Fruit fly (Drosophila melanogaster) whole organism, prepupa: ENCODE measurements around the gene CG33511.
A peak's percentile ranks its signal among the peaks of the same experiment; 100 is the strongest.

ENCODE experiments used
- Blimp-1 ChIP-seq: fragments of 200-800 bp; sonication (Bioruptor generic); optimal IDR thresholded peaks from 3 replicates; lab custom pipeline; 2017; ENCODE audit warnings: missing biosample characterization, missing genetic modification characterization, mild to moderate bottlenecking, moderate library complexity, missing genetic modification reagents
- CG10631 ChIP-seq: fragments of 200-800 bp; sonication (Bioruptor generic); optimal IDR thresholded peaks from 2 replicates; lab custom pipeline; 2016; ENCODE audit warnings: missing biosample characterization, missing genetic modification characterization
- CG10669 ChIP-seq: fragments of 200-800 bp; sonication (Bioruptor generic); optimal IDR thresholded peaks from 3 replicates; lab custom pipeline; 2018; ENCODE audit warnings: missing biosample characterization, mild to moderate bottlenecking, missing genetic modification characterization, moderate library complexity
- CG11294 ChIP-seq: fragments of 200-800 bp; sonication (Bioruptor generic); IDR thresholded peaks from 2 replicates; pipeline ENCODE4 v1.3.6; 2022; ENCODE audit warnings: missing biosample characterization, missing genetic modification characterization
- CG11762 ChIP-seq: fragments of 200-800 bp; sonication (Bioruptor generic); optimal IDR thresholded peaks from 3 replicates; lab custom pipeline; 2016; ENCODE audit warnings: missing biosample characterization, missing genetic modification characterization; ENCODE audit not compliant: insufficient read depth
- CG11902 ChIP-seq: fragments of 200-800 bp; sonication (Bioruptor generic); optimal IDR thresholded peaks from 3 replicates; lab custom pipeline; 2016; ENCODE audit warnings: missing biosample characterization, missing genetic modification characterization
- CG1621 ChIP-seq: fragments of 200-800 bp; sonication (Bioruptor generic); optimal IDR thresholded peaks from 3 replicates; lab custom pipeline; 2018; ENCODE audit warnings: missing biosample characterization, mild to moderate bottlenecking, missing genetic modification characterization
- CG3032 ChIP-seq: fragments of 200-800 bp; optimal IDR thresholded peaks from 2 replicates; lab custom pipeline; 2019; ENCODE audit warnings: missing biosample characterization, mild to moderate bottlenecking, missing genetic modification characterization, moderate library complexity
- CG31627 ChIP-seq: fragments of 200-800 bp; sonication (Bioruptor generic); optimal IDR thresholded peaks from 3 replicates; lab custom pipeline; 2016; ENCODE audit warnings: missing biosample characterization, missing genetic modification characterization
- CG32006 ChIP-seq: fragments of 200-800 bp; sonication (Bioruptor generic); optimal IDR thresholded peaks from 3 replicates; lab custom pipeline; 2017; ENCODE audit warnings: missing biosample characterization, mild to moderate bottlenecking, missing genetic modification characterization
- CG34406 ChIP-seq: fragments of 200-800 bp; sonication (Bioruptor generic); optimal IDR thresholded peaks from 3 replicates; lab custom pipeline; 2016; ENCODE audit warnings: missing biosample characterization, missing genetic modification characterization
- CG4318 ChIP-seq: fragments of 200-800 bp; sonication (Bioruptor generic); optimal IDR thresholded peaks from 3 replicates; lab custom pipeline; 2017; ENCODE audit warnings: missing biosample characterization, mild to moderate bottlenecking, missing genetic modification characterization
- CG6163 ChIP-seq: fragments of 200-800 bp; sonication (Bioruptor generic); IDR thresholded peaks from 3 replicates; pipeline ENCODE4 v1.3.6; 2022; ENCODE audit warnings: missing biosample characterization, missing genetic modification characterization
- CG6792 ChIP-seq: fragments of 200-800 bp; sonication (Bioruptor generic); optimal IDR thresholded peaks from 3 replicates; lab custom pipeline; 2016; ENCODE audit warnings: missing biosample characterization, missing genetic modification characterization
- CG6808 ChIP-seq: fragments of 200-800 bp; sonication (Bioruptor generic); optimal IDR thresholded peaks from 3 replicates; lab custom pipeline; 2017; ENCODE audit warnings: missing biosample characterization, missing genetic modification characterization, mild to moderate bottlenecking, moderate library complexity, missing genetic modification reagents
- CG6854 ChIP-seq: fragments of 200-800 bp; sonication (Bioruptor generic); optimal IDR thresholded peaks from 2 replicates; lab custom pipeline; 2017; ENCODE audit warnings: missing biosample characterization, mild to moderate bottlenecking, missing genetic modification characterization
- CG7368 ChIP-seq: fragments of 200-800 bp; sonication (Bioruptor generic); optimal IDR thresholded peaks from 3 replicates; lab custom pipeline; 2016; ENCODE audit warnings: missing biosample characterization, missing genetic modification characterization
- CG8119 ChIP-seq: fragments of 200-800 bp; sonication (Bioruptor generic); IDR thresholded peaks from 3 replicates; pipeline ENCODE4 v1.3.6; 2022; ENCODE audit warnings: missing biosample characterization, missing genetic modification characterization
- CG9139 ChIP-seq: fragments of 200-800 bp; sonication (Bioruptor generic); optimal IDR thresholded peaks from 3 replicates; lab custom pipeline; 2017; ENCODE audit warnings: missing biosample characterization, mild to moderate bottlenecking, missing genetic modification characterization
- Eip75B ChIP-seq: fragments of 200-800 bp; sonication (Bioruptor generic); optimal IDR thresholded peaks from 3 replicates; lab custom pipeline; 2016; ENCODE audit warnings: missing biosample characterization, missing genetic modification characterization
- Eip78C ChIP-seq: fragments of 200-800 bp; sonication (Bioruptor generic); peaks from one replicate; lab custom pipeline; 2016; ENCODE audit warnings: missing biosample characterization, missing genetic modification characterization
- Ets21C ChIP-seq: fragments of 200-800 bp; sonication (Bioruptor generic); optimal IDR thresholded peaks from 3 replicates; lab custom pipeline; 2016; ENCODE audit warnings: missing biosample characterization, missing genetic modification characterization
- Ets96B ChIP-seq: fragments of 200-800 bp; optimal IDR thresholded peaks from 2 replicates; lab custom pipeline; 2019; ENCODE audit warnings: missing biosample characterization, mild to moderate bottlenecking, missing genetic modification characterization, moderate library complexity
- Gug ChIP-seq: fragments of 200-800 bp; sonication (Bioruptor generic); IDR thresholded peaks from 2 replicates; pipeline ENCODE4 v1.3.6; 2022; ENCODE audit warnings: missing biosample characterization, missing genetic modification characterization
- Hr38 ChIP-seq: sonication (Bioruptor generic); optimal IDR thresholded peaks from 2 replicates; lab custom pipeline; 2016; ENCODE audit warnings: missing biosample characterization, missing genetic modification characterization
- Hr39 ChIP-seq: fragments of 200-800 bp; sonication (Bioruptor generic); optimal IDR thresholded peaks from 2 replicates; lab custom pipeline; 2016; ENCODE audit warnings: missing biosample characterization, missing genetic modification characterization
- Hr4 ChIP-seq: fragments of 200-800 bp; sonication (Bioruptor generic); optimal IDR thresholded peaks from 3 replicates; lab custom pipeline; 2016; ENCODE audit warnings: missing biosample characterization, missing genetic modification characterization
- Lpt ChIP-seq: fragments of 200-800 bp; sonication (Bioruptor generic); optimal IDR thresholded peaks from 3 replicates; lab custom pipeline; 2016; ENCODE audit warnings: missing biosample characterization, missing genetic modification characterization
- Met ChIP-seq: fragments of 200-800 bp; sonication (Bioruptor generic); optimal IDR thresholded peaks from 3 replicates; lab custom pipeline; 2016; ENCODE audit warnings: missing biosample characterization, missing genetic modification characterization
- OdsH ChIP-seq: fragments of 200-800 bp; sonication (Bioruptor generic); optimal IDR thresholded peaks from 3 replicates; lab custom pipeline; 2016; ENCODE audit warnings: missing biosample characterization, missing genetic modification characterization
- Smox ChIP-seq: fragments of 200-800 bp; sonication (Bioruptor generic); optimal IDR thresholded peaks from 3 replicates; lab custom pipeline; 2016; ENCODE audit warnings: missing biosample characterization, missing genetic modification characterization
- Sox102F ChIP-seq: fragments of 200-800 bp; sonication (Bioruptor generic); optimal IDR thresholded peaks from 2 replicates; lab custom pipeline; 2016; ENCODE audit warnings: missing biosample characterization, mild to moderate bottlenecking, missing genetic modification characterization
- Sox15 ChIP-seq: fragments of 200-800 bp; sonication (Bioruptor generic); optimal IDR thresholded peaks from 3 replicates; lab custom pipeline; 2016; ENCODE audit warnings: missing biosample characterization, missing genetic modification characterization
- achi ChIP-seq: fragments of 200-800 bp; sonication (Bioruptor generic); optimal IDR thresholded peaks from 3 replicates; lab custom pipeline; 2016; ENCODE audit warnings: missing biosample characterization, missing genetic modification characterization
- acj6 ChIP-seq: fragments of 200-800 bp; sonication (Bioruptor generic); optimal IDR thresholded peaks from 3 replicates; lab custom pipeline; 2016; ENCODE audit warnings: missing biosample characterization, missing genetic modification characterization
- dac ChIP-seq: fragments of 200-800 bp; sonication (Bioruptor generic); optimal IDR thresholded peaks from 2 replicates; lab custom pipeline; 2017; ENCODE audit warnings: missing biosample characterization, mild to moderate bottlenecking, missing genetic modification characterization
- dsx ChIP-seq: fragments of 200-800 bp; optimal IDR thresholded peaks from 3 replicates; lab custom pipeline; 2019; ENCODE audit warnings: missing biosample characterization, mild to moderate bottlenecking, missing genetic modification characterization, moderate library complexity; ENCODE audit not compliant: poor library complexity, severe bottlenecking
- eg ChIP-seq: fragments of 200-800 bp; sonication (Bioruptor generic); IDR thresholded peaks from 3 replicates; pipeline ENCODE4 v1.3.6; 2022; ENCODE audit warnings: missing biosample characterization, missing genetic modification characterization
- fd59A ChIP-seq: fragments of 200-800 bp; sonication (Bioruptor generic); optimal IDR thresholded peaks from 2 replicates; lab custom pipeline; 2017; ENCODE audit warnings: missing biosample characterization, mild to moderate bottlenecking, missing genetic modification characterization, missing genetic modification reagents
- fd85E ChIP-seq: fragments of 200-800 bp; sonication (Bioruptor generic); optimal IDR thresholded peaks from 3 replicates; lab custom pipeline; 2016; ENCODE audit warnings: missing biosample characterization, missing genetic modification characterization
- fkh ChIP-seq: fragments of 200-800 bp; sonication (Bioruptor generic); optimal IDR thresholded peaks from 3 replicates; lab custom pipeline; 2017; ENCODE audit warnings: missing biosample characterization, mild to moderate bottlenecking, missing genetic modification characterization, moderate library complexity
- lz ChIP-seq: fragments of 200-800 bp; sonication (Bioruptor generic); optimal IDR thresholded peaks from 3 replicates; lab custom pipeline; 2016; ENCODE audit warnings: missing biosample characterization, missing genetic modification characterization
- pdm3 ChIP-seq: fragments of 200-800 bp; sonication (Bioruptor generic); optimal IDR thresholded peaks from 3 replicates; lab custom pipeline; 2016; ENCODE audit warnings: missing biosample characterization, missing genetic modification characterization
- salr ChIP-seq, 2 experiments: fragments of 200-800 bp; sonication (Bioruptor generic); optimal IDR thresholded peaks; 3 replicates each; lab custom pipeline; 2016 to 2018; ENCODE audit warnings: missing biosample characterization in 2 of 2, missing genetic modification characterization in 2 of 2, mild to moderate bottlenecking in 1 of 2
- spab ChIP-seq: fragments of 200-800 bp; sonication (Bioruptor generic); optimal IDR thresholded peaks from 2 replicates; lab custom pipeline; 2017; ENCODE audit warnings: missing biosample characterization, mild to moderate bottlenecking, missing genetic modification characterization, missing genetic modification reagents
- topi ChIP-seq: fragments of 200-800 bp; sonication (Bioruptor generic); optimal IDR thresholded peaks from 3 replicates; lab custom pipeline; 2016; ENCODE audit warnings: missing biosample characterization, missing genetic modification characterization
- vri ChIP-seq: fragments of 200-800 bp; sonication (Bioruptor generic); optimal IDR thresholded peaks from 3 replicates; lab custom pipeline; 2016; ENCODE audit warnings: missing biosample characterization, mild to moderate bottlenecking, missing genetic modification characterization

The CG33511 gene

dm6 chr2L:21070825-21071224, 11.5 kb downstream of the CG33511 start:
- TF ChIP-seq CG11762 (GFP tag; lab: Kevin White, UChicago): no peak
- peak; percentile 56 for TF ChIP-seq vri (GFP tag; lab: Kevin White, UChicago)
- TF ChIP-seq Eip78C: peak; percentile 70

dm6 chr2L:21069776-21070175, 12.5 kb downstream of the CG33511 start:
- TF ChIP-seq fkh (GFP tag; lab: Kevin White, UChicago) (no peak), pdm3 (GFP tag; lab: Kevin White, UChicago) (no peak), Blimp-1 (GFP tag; lab: Kevin White, UChicago) (no peak), Hr39 (GFP tag; lab: Kevin White, UChicago) (no peak), CG10669 (no peak), Hr38 (no peak), CG31627 (GFP tag; lab: Kevin White, UChicago) (no peak), CG3032 (tag; lab: Kevin White, UChicago) (no peak), acj6 (GFP tag; lab: Kevin White, UChicago) (no peak), OdsH (GFP tag; lab: Kevin White, UChicago) (no peak), dsx (GFP tag; lab: Kevin White, UChicago) (no peak), Smox (no peak), CG6163 (GFP tag; lab: Robert Waterston, UW) (no peak), Hr4 (GFP tag; lab: Kevin White, UChicago) (no peak), Sox102F (no peak), CG10631 (GFP tag; lab: Kevin White, UChicago) (no peak), fd59A (no peak), Lpt (no peak), topi (GFP tag; lab: Kevin White, UChicago) (no peak)

- TF ChIP-seq CG7368 (GFP tag; lab: Kevin White, UChicago) (no peak), Gug (GFP tag; lab: Robert Waterston, UW) (peak; percentile 35; the same call in 1 of the 2 replicates), CG11294 (GFP tag; lab: Robert Waterston, UW) (peak; percentile 44; the same call in 1 of the 2 replicates), Hr4 (GFP tag; lab: Kevin White, UChicago) (peak; percentile 40), Hr38 (no peak), acj6 (GFP tag; lab: Kevin White, UChicago) (no peak), lz (GFP tag; lab: Kevin White, UChicago) (no peak), salr (GFP tag; optimal IDR thresholded peaks at IDR 0.05; lab: Kevin White, UChicago) (no peak), CG32006 (GFP tag; lab: Kevin White, UChicago) (peak; percentile 74), achi (GFP tag; lab: Kevin White, UChicago) (no peak), Lpt (no peak), Met (GFP tag; lab: Kevin White, UChicago) (no peak), eg (GFP tag; lab: Robert Waterston, UW) (peak; percentile 38; the same call in 1 of the 3 replicates), CG4318 (peak; percentile 11), CG8119 (peak; percentile 43; the same call in 2 of the 3 replicates), CG11902 (GFP tag; lab: Kevin White, UChicago) (no peak), CG6854 (GFP tag; lab: Kevin White, UChicago) (no peak), spab (GFP tag; lab: Kevin White, UChicago) (no peak), OdsH (GFP tag; lab: Kevin White, UChicago) (no peak), CG10669 (no peak), fd59A (no peak), CG10631 (GFP tag; lab: Kevin White, UChicago) (no peak), Eip78C (peak; percentile 50), CG6808 (no peak), Ets96B (tag; lab: Kevin White, UChicago) (no peak), fd85E (no peak), CG6792 (GFP tag; lab: Kevin White, UChicago) (no peak), Sox15 (GFP tag; lab: Kevin White, UChicago) (no peak), CG9139 (GFP tag; lab: Kevin White, UChicago) (no peak), dac (GFP tag; lab: Kevin White, UChicago) (no peak), Sox102F (no peak), Ets21C (no peak), vri (GFP tag; lab: Kevin White, UChicago) (no peak), CG1621 (tag; lab: Kevin White, UChicago) (no peak), CG3032 (tag; lab: Kevin White, UChicago) (no peak), CG34406 (no peak), Smox (no peak), Eip75B (GFP tag; lab: Kevin White, UChicago) (no peak)
Observed at dm6 chr2L:21067137-21067536, 15.2 kb downstream of the CG33511 start.
